Fruit fly (Drosophila melanogaster): ENCODE measurements around the gene aurA.

The aurA gene

DNA sequence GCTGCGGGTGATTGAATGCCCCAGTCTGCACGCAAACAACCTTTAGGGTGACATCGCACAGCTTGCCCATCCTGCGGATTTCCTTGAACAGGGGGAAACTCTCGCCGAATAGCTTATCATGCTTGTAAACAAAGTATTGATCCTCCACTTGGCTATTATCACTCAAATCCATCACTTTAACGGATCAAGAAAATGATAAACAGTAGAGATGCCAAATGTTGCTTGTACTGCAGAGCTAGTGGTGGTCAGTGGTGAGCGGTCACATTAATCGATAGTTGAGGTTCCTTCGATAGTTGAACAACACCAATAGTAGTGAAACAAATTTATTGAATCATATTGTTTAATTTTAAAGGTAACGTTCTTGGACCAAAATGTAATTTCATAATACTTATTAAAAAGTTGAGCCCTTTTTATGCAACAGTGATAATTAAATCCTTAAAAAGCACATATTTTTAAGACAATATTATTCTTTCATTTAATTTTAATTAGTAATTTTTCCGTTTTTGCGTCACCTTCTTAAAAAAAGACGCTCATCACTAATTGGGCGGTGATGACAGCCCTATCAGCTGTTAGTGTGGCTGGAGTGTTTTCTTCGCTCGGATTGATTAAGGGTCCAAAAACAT is 47.4 kb downstream of the aurA start, which contains the start of the genes KLHL18 and GCC185 (continued):
- TF ChIP-seq zen (tag; optimal IDR thresholded peaks at IDR 0.05) (peak; percentile 78), CG2712 (tag; optimal IDR thresholded peaks at IDR 0.05) (peak; percentile 85), crc (GFP tag; optimal IDR thresholded peaks at IDR 0.05) (no peak), Camta (GFP tag; optimal IDR thresholded peaks at IDR 0.05) (peak; percentile 61), pzg (GFP tag; optimal IDR thresholded peaks at IDR 0.05) (peak; percentile 42), prd (optimal IDR thresholded peaks at IDR 0.05) (no peak), prd (GFP tag; IDR thresholded peaks at IDR 0.05) (peak; percentile 89), nom (GFP tag; optimal IDR thresholded peaks at IDR 0.05) (no peak), ase (GFP tag; IDR thresholded peaks at IDR 0.05) (0 out of 3 replicates have a peak, but pooled peaks have one; percentile 14), CG9609 (GFP tag; optimal IDR thresholded peaks at IDR 0.05) (peak; percentile 24), fd64A (GFP tag; optimal IDR thresholded peaks at IDR 0.05) (no peak), Dip2 (GFP tag; IDR thresholded peaks at IDR 0.05) (peak; percentile 36; the same call in 1 of the 2 replicates), zen2 (GFP tag; IDR thresholded peaks at IDR 0.05; ENCODE audit: partially characterized antibody) (no peak), CG10267 (tag; optimal IDR thresholded peaks at IDR 0.05) (peak; percentile 80), sens-2 (GFP tag; IDR thresholded peaks at IDR 0.05) (no peak), vvl (GFP tag; IDR thresholded peaks at IDR 0.05) (peak; percentile 73), Dref (GFP tag; IDR thresholded peaks at IDR 0.05) (peak; percentile 66), jing (GFP tag; optimal IDR thresholded peaks at IDR 0.05) (no peak), NC2β (GFP tag; optimal IDR thresholded peaks at IDR 0.05) (no peak), tna (GFP tag; IDR thresholded peaks at IDR 0.05; ENCODE audit: partially characterized antibody) (no peak; the same call in 1 of the 2 replicates), CG6689 (GFP tag; IDR thresholded peaks at IDR 0.05) (peak; percentile 100), unpg (GFP tag; optimal IDR thresholded peaks at IDR 0.05) (no peak), D19A (tag; optimal IDR thresholded peaks at IDR 0.05) (peak; percentile 61), Adf1 (GFP tag; IDR thresholded peaks at IDR 0.05) (peak; percentile 35; the same call in 1 of the 2 replicates), zf30C (GFP tag; optimal IDR thresholded peaks at IDR 0.05) (no peak), Poxn (GFP tag; IDR thresholded peaks at IDR 0.05) (peak; percentile 16; the same call in 1 of the 2 replicates), Nf-YC (tag; optimal IDR thresholded peaks at IDR 0.05) (peak; percentile 75), Hand (GFP tag; optimal IDR thresholded peaks at IDR 0.05) (no peak), CG18764 (GFP tag; optimal IDR thresholded peaks at IDR 0.05) (peak; percentile 69), bab2 (GFP tag; optimal IDR thresholded peaks at IDR 0.05) (peak; percentile 68), CG3163 (GFP tag; optimal IDR thresholded peaks at IDR 0.05) (no peak), lab (GFP tag; optimal IDR thresholded peaks at IDR 0.05) (peak; percentile 69), H15 (GFP tag; IDR thresholded peaks at IDR 0.05) (peak; percentile 55; the same call in 1 of the 3 replicates), Med (GFP tag) (peak; percentile 84), H2.0 (GFP tag; IDR thresholded peaks at IDR 0.05) (peak; percentile 46; the same call in 1 of the 2 replicates), CG17328 (GFP tag; IDR thresholded peaks at IDR 0.05) (no peak), CG13894 (tag; optimal IDR thresholded peaks at IDR 0.05) (no peak), CG10959 (GFP tag; IDR thresholded peaks at IDR 0.05) (peak; percentile 51; the same call in 1 of the 2 replicates), caup (GFP tag; optimal IDR thresholded peaks at IDR 0.05; ENCODE audit: severe bottlenecking) (no peak), sens (GFP tag) (peak; percentile 96), nerfin-2 (GFP tag; IDR thresholded peaks at IDR 0.05; ENCODE audit: partially characterized antibody) (peak; percentile 57), Asciz (GFP tag; optimal IDR thresholded peaks at IDR 0.05) (no peak), CG8388 (GFP tag; optimal IDR thresholded peaks at IDR 0.05) (no peak), ttk (GFP tag; IDR thresholded peaks at IDR 0.05) (no peak), CG5245 (GFP tag; optimal IDR thresholded peaks at IDR 0.05) (peak; percentile 51), CG12769 (tag; optimal IDR thresholded peaks at IDR 0.05) (no peak), lmd (GFP tag; IDR thresholded peaks at IDR 0.05) (peak; percentile 86), cwo (GFP tag; optimal IDR thresholded peaks at IDR 0.05) (peak; percentile 33), CG2889 (GFP tag; IDR thresholded peaks at IDR 0.05) (peak; percentile 59; the same call in 1 of the 3 replicates), vnd (GFP tag; IDR thresholded peaks at IDR 0.05; ENCODE audit: partially characterized antibody) (peak; percentile 83)
